Fruit fly (Drosophila melanogaster) S2 (cell line): ENCODE data around the gene CG13138.

Source experiments
- CG8478 ChIP-seq: fragments of >200 bp; optimal IDR thresholded peaks from 2 replicates; lab custom pipeline; 2018
- CTCF ChIP-seq, 2 experiments: fragments of >200 bp; optimal IDR thresholded peaks; 2 replicates each; lab custom pipeline; 2018

DNA sequence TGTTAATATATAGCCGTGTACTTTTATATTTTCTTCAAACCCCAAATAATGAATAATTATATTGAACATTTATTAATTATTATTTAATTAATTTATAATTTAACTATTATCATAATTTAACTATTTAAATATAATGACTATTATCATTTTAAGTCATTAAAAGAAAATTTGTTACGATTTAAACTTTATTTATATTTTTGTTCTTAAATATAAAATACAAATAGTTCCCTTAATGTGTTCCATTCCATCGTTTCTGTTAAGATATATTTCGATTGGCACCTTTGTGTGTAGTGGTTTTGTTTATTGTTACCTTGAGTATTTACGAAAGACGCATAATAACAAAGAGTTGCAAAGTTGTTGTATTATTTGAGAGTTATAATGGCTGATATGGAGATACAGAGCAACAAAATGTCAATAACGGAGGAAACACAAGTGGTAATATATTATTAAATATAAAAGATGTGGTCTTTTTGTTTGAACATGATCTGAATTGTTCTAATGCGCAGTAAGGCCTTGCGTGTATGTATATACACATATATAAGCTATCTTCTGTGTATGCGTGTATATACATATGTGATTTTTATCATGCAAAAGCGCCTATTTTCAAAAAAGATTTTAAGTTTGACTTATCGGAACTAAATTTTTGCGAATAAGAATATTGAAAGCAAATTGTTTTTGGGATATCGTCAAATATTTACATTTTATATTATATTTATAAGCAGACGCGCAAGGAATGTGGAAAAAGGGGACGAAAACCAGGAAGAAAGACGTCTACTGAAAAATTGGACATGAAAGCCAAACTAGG lies 37.8 kb downstream of the CG13138 start, which contains the start of gene REPTOR-BP:
- TF ChIP-seq CG8478 (lab: Kevin White, UChicago) (no peak), CTCF (optimal IDR thresholded peaks at IDR 0.05; lab: Kevin White, UChicago) (no peak)
